Fruit fly (Drosophila melanogaster) whole organism, adult: ENCODE results near the gene Eh.
A peak's percentile ranks its signal among the peaks of the same experiment; 100 is the strongest.

ENCODE experiments used
- CG12768 ChIP-seq: fragments of 200-800 bp; sonication (Bioruptor generic); optimal IDR thresholded peaks from 2 replicates; lab custom pipeline; 2017; ENCODE audit warnings: missing biosample characterization, missing genetic modification characterization, mild to moderate bottlenecking, moderate library complexity, missing genetic modification reagents
- CG33017 ChIP-seq: fragments of 200-800 bp; sonication (Bioruptor generic); optimal IDR thresholded peaks from 2 replicates; lab custom pipeline; 2018; ENCODE audit warnings: missing biosample characterization, mild to moderate bottlenecking, missing genetic modification characterization, moderate library complexity
- CG7101 ChIP-seq: fragments of 200-800 bp; sonication (Bioruptor generic); optimal IDR thresholded peaks from 2 replicates; lab custom pipeline; 2018; ENCODE audit warnings: missing biosample characterization, mild to moderate bottlenecking, missing genetic modification characterization, moderate library complexity
- Crg-1 ChIP-seq: fragments of 200-800 bp; sonication (Bioruptor generic); optimal IDR thresholded peaks from 2 replicates; lab custom pipeline; 2016; ENCODE audit warnings: missing biosample characterization, missing genetic modification characterization
- cic ChIP-seq: fragments of 200-800 bp; sonication (Bioruptor generic); optimal IDR thresholded peaks from 2 replicates; lab custom pipeline; 2017; ENCODE audit warnings: missing biosample characterization, mild to moderate bottlenecking, missing genetic modification characterization, moderate library complexity
- kay ChIP-seq: fragments of 200-800 bp; sonication (Bioruptor generic); peaks from one replicate; lab custom pipeline; 2016; ENCODE audit warnings: missing biosample characterization, missing genetic modification characterization, borderline replicate concordance
- tj ChIP-seq: fragments of 200-800 bp; sonication (Bioruptor generic); optimal IDR thresholded peaks from 3 replicates; lab custom pipeline; 2017; ENCODE audit warnings: missing biosample characterization, mild to moderate bottlenecking, missing genetic modification characterization, moderate library complexity

Gene Eh

DNA sequence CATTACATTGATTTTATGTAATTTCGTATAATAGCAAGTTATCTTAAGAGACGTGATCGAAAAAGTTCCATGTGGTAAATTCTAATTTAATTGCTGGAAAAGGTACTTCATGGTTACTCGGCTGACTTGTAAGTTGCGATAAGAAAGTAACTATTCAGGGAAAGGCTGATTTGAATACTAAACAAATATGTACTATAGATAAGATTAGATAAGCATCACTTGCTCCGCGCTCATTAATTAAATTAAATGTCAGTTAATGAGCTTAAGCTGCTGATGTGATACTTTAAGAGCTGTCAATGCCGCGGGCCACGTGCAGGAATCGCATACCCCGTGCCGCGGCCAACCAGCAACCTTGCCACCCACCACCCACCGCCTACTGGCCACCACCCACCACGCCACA, 48.6 kb downstream of the Eh start:
- TF ChIP-seq CG33017 (tag; lab: Kevin White, UChicago) (peak; percentile 44), kay (peak; percentile 25), tj (GFP tag; lab: Kevin White, UChicago) (no peak), CG7101 (tag; lab: Kevin White, UChicago) (peak; percentile 16), CG12768 (GFP tag; lab: Kevin White, UChicago) (no peak), cic (peak; percentile 21), Crg-1 (GFP tag; lab: Kevin White, UChicago) (no peak)
